Fruit fly (Drosophila melanogaster): ENCODE results near the gene Six4.
A peak's percentile ranks its signal among the peaks of the same experiment; 100 is the strongest.

Six4 gene

DNA sequence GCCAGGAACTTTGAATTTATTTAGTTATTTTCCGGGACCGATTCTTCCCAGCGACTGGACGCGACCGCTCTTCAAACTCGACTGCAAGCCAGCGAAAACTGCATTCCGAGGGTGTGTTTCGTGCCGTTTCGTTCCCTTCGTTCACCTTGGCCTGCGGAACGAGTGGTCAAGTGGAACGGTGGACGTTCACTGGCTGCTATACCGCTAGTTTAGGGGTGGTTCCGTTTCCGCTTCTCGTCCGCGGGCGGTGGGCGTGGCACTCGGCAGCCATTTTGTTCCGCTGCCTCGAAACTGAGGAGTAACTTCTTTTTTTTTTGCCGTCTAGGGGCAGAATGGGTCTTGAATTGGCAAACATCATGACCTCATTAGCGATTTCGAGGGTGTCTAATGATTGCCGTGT, at the start of gene Six4 (continued):
- TF ChIP-seq bigmax (GFP tag; optimal IDR thresholded peaks at IDR 0.05) (no peak), ase (GFP tag; IDR thresholded peaks at IDR 0.05) (no peak), CG4854 (GFP tag; optimal IDR thresholded peaks at IDR 0.05) (no peak), CG34224 (GFP tag; IDR thresholded peaks at IDR 0.05; ENCODE audit: partially characterized antibody) (no peak), CG6854 (GFP tag; optimal IDR thresholded peaks at IDR 0.05) (no peak), HLH3B (GFP tag; IDR thresholded peaks at IDR 0.05) (no peak), NC2α (GFP tag; optimal IDR thresholded peaks at IDR 0.05) (no peak), CG32532 (GFP tag; IDR thresholded peaks at IDR 0.05) (no peak), CG12155 (GFP tag; optimal IDR thresholded peaks at IDR 0.05) (no peak), gro (GFP tag; optimal IDR thresholded peaks at IDR 0.05) (no peak), CrebB (tag; optimal IDR thresholded peaks at IDR 0.05) (no peak), CG4707 (GFP tag; optimal IDR thresholded peaks at IDR 0.05) (no peak), CG14860 (GFP tag; IDR thresholded peaks at IDR 0.05; ENCODE audit: partially characterized antibody) (no peak), cas (GFP tag; IDR thresholded peaks at IDR 0.05) (no peak), CG11504 (tag; optimal IDR thresholded peaks at IDR 0.05) (no peak), sd (tag; optimal IDR thresholded peaks at IDR 0.05) (no peak), chn (GFP tag; optimal IDR thresholded peaks at IDR 0.05) (no peak), BtbVII (GFP tag; optimal IDR thresholded peaks at IDR 0.05) (no peak), CkIIα-i1 (GFP tag; IDR thresholded peaks at IDR 0.05) (no peak), al (GFP tag; IDR thresholded peaks at IDR 0.05) (no peak), Side (GFP tag; optimal IDR thresholded peaks at IDR 0.05) (no peak), Optix (GFP tag; IDR thresholded peaks at IDR 0.05) (no peak), gcm (GFP tag; optimal IDR thresholded peaks at IDR 0.05) (peak; percentile 24), CG7372 (GFP tag; IDR thresholded peaks at IDR 0.05) (no peak), CG1024 (GFP tag; IDR thresholded peaks at IDR 0.05) (no peak), unpg (GFP tag; optimal IDR thresholded peaks at IDR 0.05) (no peak), CG15696 (tag; optimal IDR thresholded peaks at IDR 0.05) (peak; percentile 28), luna (GFP tag; optimal IDR thresholded peaks at IDR 0.05) (no peak), tin (GFP tag; optimal IDR thresholded peaks at IDR 0.05) (no peak), Fer3 (tag; optimal IDR thresholded peaks at IDR 0.05) (no peak), CG17385 (GFP tag; optimal IDR thresholded peaks at IDR 0.05) (no peak), Pdp1 (GFP tag; optimal IDR thresholded peaks at IDR 0.05) (no peak), CG10654 (GFP tag; optimal IDR thresholded peaks at IDR 0.05) (no peak), Rx (GFP tag; IDR thresholded peaks at IDR 0.05) (no peak), ind (GFP tag; optimal IDR thresholded peaks at IDR 0.05) (no peak), CG10267 (tag; optimal IDR thresholded peaks at IDR 0.05) (peak; percentile 12), Rfx (GFP tag; IDR thresholded peaks at IDR 0.05) (no peak), CG8388 (GFP tag; optimal IDR thresholded peaks at IDR 0.05) (peak; percentile 27), PHDP (tag; optimal IDR thresholded peaks at IDR 0.05) (no peak), vvl (GFP tag; IDR thresholded peaks at IDR 0.05) (no peak; the same call in 1 of the 2 replicates), Hey (tag; optimal IDR thresholded peaks at IDR 0.05) (no peak), mam (GFP tag; optimal IDR thresholded peaks at IDR 0.05) (no peak), HHEX (GFP tag; optimal IDR thresholded peaks at IDR 0.05) (no peak), CG12071 (GFP tag; optimal IDR thresholded peaks at IDR 0.05) (no peak), CG12219 (GFP tag; optimal IDR thresholded peaks at IDR 0.05) (peak; percentile 15), trem (tag; optimal IDR thresholded peaks at IDR 0.05) (peak; percentile 18), ATbp (GFP tag; optimal IDR thresholded peaks at IDR 0.05) (no peak), Dfd (GFP tag; optimal IDR thresholded peaks at IDR 0.05) (no peak), CG18476 (GFP tag; optimal IDR thresholded peaks at IDR 0.05) (no peak), CG32767 (GFP tag; IDR thresholded peaks at IDR 0.05) (no peak), CHES-1-like (GFP tag; optimal IDR thresholded peaks at IDR 0.05) (no peak), CG10979 (tag; optimal IDR thresholded peaks at IDR 0.05) (peak; percentile 13)

Data from whole organism, embryonic.